Worm (Caenorhabditis elegans): ENCODE measurements around the gene unc-105.
A peak's percentile ranks its signal among the peaks of the same experiment; 100 is the strongest.

Gene unc-105

ce11 chrII:8162120-8162648 is 45.9 kb downstream of the unc-105 start, which contains the start of the genes emb-27 and rrf-3:
emb-27 (minus strand) TSS chrII:8162170.
rrf-3 (plus strand) TSS chrII:8162465.
- no peak for TF ChIP-seq jun-1 (tag; optimal IDR thresholded peaks at IDR 0.05)
- no peak for TF ChIP-seq ceh-16 (tag; optimal IDR thresholded peaks at IDR 0.05)
- no peak for TF ChIP-seq nhr-12 (tag; optimal IDR thresholded peaks at IDR 0.05)
- TF ChIP-seq elt-3 (tag; optimal IDR thresholded peaks at IDR 0.05), result no peak
- no peak for TF ChIP-seq mml-1 (tag; optimal IDR thresholded peaks at IDR 0.05)
- no peak for TF ChIP-seq nhr-11 (tag; optimal IDR thresholded peaks at IDR 0.05)
- TF ChIP-seq ztf-11 (tag; optimal IDR thresholded peaks at IDR 0.05), result no peak
- TF ChIP-seq unc-39 (tag; optimal IDR thresholded peaks at IDR 0.05), result no peak
- no peak for TF ChIP-seq nhr-67 (tag; optimal IDR thresholded peaks at IDR 0.05)
- no peak for TF ChIP-seq fkh-10 (GFP tag; optimal IDR thresholded peaks at IDR 0.05)
- peak; percentile 26 for TF ChIP-seq skn-1 (tag; optimal IDR thresholded peaks at IDR 0.05)
- TF ChIP-seq elt-2 (tag; optimal IDR thresholded peaks at IDR 0.05), result no peak
- TF ChIP-seq nhr-76 (tag; optimal IDR thresholded peaks at IDR 0.05), result no peak
- no peak for TF ChIP-seq ztf-4 (tag; optimal IDR thresholded peaks at IDR 0.05)
- TF ChIP-seq tbx-2 (tag; optimal IDR thresholded peaks at IDR 0.05), result no peak
- TF ChIP-seq mdl-1 (tag; optimal IDR thresholded peaks at IDR 0.05), result no peak
- TF ChIP-seq nhr-23 (tag; optimal IDR thresholded peaks at IDR 0.05), result no peak
- no peak for TF ChIP-seq R02D3.7 (tag; optimal IDR thresholded peaks at IDR 0.05)
- no peak for TF ChIP-seq lin-39 (tag; optimal IDR thresholded peaks at IDR 0.05)
- TF ChIP-seq hmg-11 (tag; optimal IDR thresholded peaks at IDR 0.05), result no peak
- TF ChIP-seq egl-5 (tag; optimal IDR thresholded peaks at IDR 0.05), result peak; percentile 31
- TF ChIP-seq nhr-25 (tag; optimal IDR thresholded peaks at IDR 0.05), result peak; percentile 50
- TF ChIP-seq ceh-9 (tag; optimal IDR thresholded peaks at IDR 0.05), result no peak
- TF ChIP-seq ceh-82 (tag; optimal IDR thresholded peaks at IDR 0.05), result no peak
- no peak for TF ChIP-seq aly-2 (tag; optimal IDR thresholded peaks at IDR 0.05)
- no peak for TF ChIP-seq nhr-77 (tag; optimal IDR thresholded peaks at IDR 0.05)
- peak; percentile 61 for TF ChIP-seq nfya-1 (tag; optimal IDR thresholded peaks at IDR 0.05; ENCODE audit: insufficient read depth)
- TF ChIP-seq lsy-12 (tag; optimal IDR thresholded peaks at IDR 0.05), result no peak
- no peak for TF ChIP-seq ceh-28 (tag; optimal IDR thresholded peaks at IDR 0.05)
- no peak for TF ChIP-seq nhr-43 (tag; optimal IDR thresholded peaks at IDR 0.05; ENCODE audit: poor library complexity, severe bottlenecking)
- no peak for TF ChIP-seq sea-2 (GFP tag; optimal IDR thresholded peaks at IDR 0.05)
- TF ChIP-seq nhr-237 (tag; optimal IDR thresholded peaks at IDR 0.05), result no peak
- TF ChIP-seq snpc-4 (tag; optimal IDR thresholded peaks at IDR 0.05), result no peak
- TF ChIP-seq egl-27 (tag; optimal IDR thresholded peaks at IDR 0.05), result no peak
- TF ChIP-seq ZK546.5 (tag; optimal IDR thresholded peaks at IDR 0.05), result no peak
- peak; percentile 82 for TF ChIP-seq pha-4 (tag; optimal IDR thresholded peaks at IDR 0.05)
- peak; percentile 85 for TF ChIP-seq lin-15B (tag; optimal IDR thresholded peaks at IDR 0.05)

ce11 chrII:8169283-8169682 is 53.0 kb downstream of the unc-105 start, which contains the start of gene T05C12.15:
T05C12.15 (plus strand) TSS chrII:8169583.
- TF ChIP-seq mml-1 (tag; optimal IDR thresholded peaks at IDR 0.05) (no peak), nhr-11 (tag; optimal IDR thresholded peaks at IDR 0.05) (no peak), jun-1 (tag; optimal IDR thresholded peaks at IDR 0.05) (no peak), unc-39 (tag; optimal IDR thresholded peaks at IDR 0.05) (no peak), nfya-1 (tag; optimal IDR thresholded peaks at IDR 0.05; ENCODE audit: insufficient read depth) (no peak), lsy-12 (tag; optimal IDR thresholded peaks at IDR 0.05) (no peak), unc-62 (GFP tag; optimal IDR thresholded peaks at IDR 0.05) (no peak), hmg-11 (tag; optimal IDR thresholded peaks at IDR 0.05) (no peak), nhr-12 (tag; optimal IDR thresholded peaks at IDR 0.05) (no peak), nhr-43 (tag; optimal IDR thresholded peaks at IDR 0.05; ENCODE audit: poor library complexity, severe bottlenecking) (no peak), nhr-237 (tag; optimal IDR thresholded peaks at IDR 0.05) (no peak), nhr-23 (tag; optimal IDR thresholded peaks at IDR 0.05) (no peak), egl-27 (tag; optimal IDR thresholded peaks at IDR 0.05) (no peak), sea-2 (GFP tag; optimal IDR thresholded peaks at IDR 0.05) (no peak), ceh-9 (tag; optimal IDR thresholded peaks at IDR 0.05) (no peak)

ce11 chrII:8170374-8170773 is 54.1 kb downstream of the unc-105 start, which contains the start of gene T05C12.11:
T05C12.11 (minus strand) TSS chrII:8170474.
- no peak for TF ChIP-seq elt-3 (tag; optimal IDR thresholded peaks at IDR 0.05)
- TF ChIP-seq eor-1 (tag; optimal IDR thresholded peaks at IDR 0.05), result no peak
- no peak for TF ChIP-seq nfya-1 (tag; optimal IDR thresholded peaks at IDR 0.05; ENCODE audit: insufficient read depth)
- no peak for TF ChIP-seq snpc-4 (tag; optimal IDR thresholded peaks at IDR 0.05)
- no peak for TF ChIP-seq nhr-12 (tag; optimal IDR thresholded peaks at IDR 0.05)
- no peak for TF ChIP-seq ztf-4 (tag; optimal IDR thresholded peaks at IDR 0.05)
